Worm (Caenorhabditis elegans) whole organism, L3 larva: ENCODE results near the gene fbxa-199.

Experiments
- ZK546.5 ChIP-seq: sonication (generic microtip); optimal IDR thresholded peaks from 2 replicates; lab custom pipeline; 2017; ENCODE audit warnings: missing biosample characterization, missing genetic modification characterization
- aly-2 ChIP-seq: fragments of 150-350 bp; optimal IDR thresholded peaks from 2 replicates; lab custom pipeline; 2014; ENCODE audit warnings: missing biosample characterization, missing genetic modification characterization
- ama-1 ChIP-seq: fragments of 150-350 bp; optimal IDR thresholded peaks from 2 replicates; lab custom pipeline; 2018
- ceh-16 ChIP-seq: sonication (generic microtip); optimal IDR thresholded peaks from 2 replicates; lab custom pipeline; 2017; ENCODE audit warnings: missing biosample characterization, missing genetic modification characterization
- ceh-28 ChIP-seq: fragments of 150-350 bp; optimal IDR thresholded peaks from 2 replicates; lab custom pipeline; 2014; ENCODE audit warnings: missing biosample characterization, missing genetic modification reagents, missing genetic modification characterization
- ceh-82 ChIP-seq: fragments of 150-350 bp; optimal IDR thresholded peaks from 2 replicates; lab custom pipeline; 2014; ENCODE audit warnings: missing biosample characterization, missing genetic modification characterization
- daf-12 ChIP-seq: fragments of 150-350 bp; optimal IDR thresholded peaks from 2 replicates; lab custom pipeline; 2014; ENCODE audit warnings: missing biosample characterization, missing genetic modification reagents, missing genetic modification characterization
- egl-27 ChIP-seq: sonication (generic microtip); optimal IDR thresholded peaks from 4 replicates; lab custom pipeline; 2017; ENCODE audit warnings: missing biosample characterization, missing genetic modification reagents, missing genetic modification characterization
- elt-1 ChIP-seq: fragments of 150-350 bp; optimal IDR thresholded peaks from 2 replicates; lab custom pipeline; 2014; ENCODE audit warnings: missing biosample characterization, missing genetic modification characterization
- elt-2 ChIP-seq: sonication (generic microtip); optimal IDR thresholded peaks from 2 replicates; lab custom pipeline; 2016; ENCODE audit warnings: missing genetic modification reagents, mild to moderate bottlenecking, missing genetic modification characterization, missing compliant biosample characterization
- eor-1 ChIP-seq, 2 experiments: fragments of 150-350 bp; optimal IDR thresholded peaks; 2 replicates each; lab custom pipeline; 2014 to 2018; ENCODE audit warnings: missing biosample characterization in 2 of 2, missing genetic modification characterization in 2 of 2
- fos-1 ChIP-seq: fragments of 150-350 bp; optimal IDR thresholded peaks from 2 replicates; lab custom pipeline; 2014; ENCODE audit warnings: missing biosample characterization, missing genetic modification characterization
- hmg-11 ChIP-seq: sonication (generic microtip); optimal IDR thresholded peaks from 2 replicates; lab custom pipeline; 2016; ENCODE audit warnings: missing genetic modification characterization, missing compliant biosample characterization
- jun-1 ChIP-seq: fragments of 150-350 bp; optimal IDR thresholded peaks from 2 replicates; lab custom pipeline; 2014; ENCODE audit warnings: missing biosample characterization, missing genetic modification reagents, missing genetic modification characterization
- lin-15B ChIP-seq: fragments of 150-350 bp; optimal IDR thresholded peaks from 2 replicates; lab custom pipeline; 2014; ENCODE audit warnings: missing biosample characterization, missing genetic modification characterization
- lsy-12 ChIP-seq: sonication (generic microtip); optimal IDR thresholded peaks from 2 replicates; lab custom pipeline; 2016; ENCODE audit warnings: mild to moderate bottlenecking, missing genetic modification characterization, missing compliant biosample characterization
- mdl-1 ChIP-seq: fragments of 150-350 bp; optimal IDR thresholded peaks from 2 replicates; lab custom pipeline; 2014; ENCODE audit warnings: missing biosample characterization, missing genetic modification characterization
- mml-1 ChIP-seq: fragments of 150-350 bp; sonication (generic microtip); optimal IDR thresholded peaks from 3 replicates; lab custom pipeline; 2014; ENCODE audit warnings: missing biosample characterization, missing genetic modification characterization
- nfya-1 ChIP-seq: sonication (generic microtip); optimal IDR thresholded peaks from 2 replicates; lab custom pipeline; 2017; ENCODE audit warnings: missing genetic modification characterization, mild to moderate bottlenecking, missing compliant biosample characterization, antibody characterized with exemption, moderate library complexity; ENCODE audit not compliant: insufficient read depth
- nhr-11 ChIP-seq: fragments of 150-350 bp; optimal IDR thresholded peaks from 2 replicates; lab custom pipeline; 2014; ENCODE audit warnings: missing biosample characterization, missing genetic modification characterization
- nhr-12 ChIP-seq: fragments of 150-350 bp; optimal IDR thresholded peaks from 2 replicates; lab custom pipeline; 2014; ENCODE audit warnings: missing biosample characterization, missing genetic modification characterization
- nhr-237 ChIP-seq: fragments of 150-350 bp; optimal IDR thresholded peaks from 2 replicates; lab custom pipeline; 2014; ENCODE audit warnings: missing biosample characterization, missing genetic modification characterization
- nhr-25 ChIP-seq: sonication (generic microtip); optimal IDR thresholded peaks from 2 replicates; lab custom pipeline; 2017; ENCODE audit warnings: missing biosample characterization, missing genetic modification characterization
- nhr-28 ChIP-seq: fragments of 150-350 bp; optimal IDR thresholded peaks from 2 replicates; lab custom pipeline; 2014; ENCODE audit warnings: missing biosample characterization, missing genetic modification characterization
- nhr-43 ChIP-seq: sonication (generic microtip); optimal IDR thresholded peaks from 2 replicates; lab custom pipeline; 2016; ENCODE audit warnings: mild to moderate bottlenecking, missing genetic modification characterization, missing compliant biosample characterization; ENCODE audit not compliant: poor library complexity, severe bottlenecking
- nhr-76 ChIP-seq: fragments of 150-350 bp; sonication (generic microtip); optimal IDR thresholded peaks from 5 replicates; lab custom pipeline; 2014; ENCODE audit warnings: missing biosample characterization, missing genetic modification characterization
- nhr-77 ChIP-seq: fragments of 150-350 bp; optimal IDR thresholded peaks from 2 replicates; lab custom pipeline; 2014; ENCODE audit warnings: missing biosample characterization, missing genetic modification characterization
- pqm-1 ChIP-seq: fragments of 150-350 bp; optimal IDR thresholded peaks from 2 replicates; lab custom pipeline; 2017; ENCODE audit warnings: missing biosample characterization, missing genetic modification characterization, inconsistent platforms
- snpc-4 ChIP-seq: fragments of 150-350 bp; optimal IDR thresholded peaks from 2 replicates; lab custom pipeline; 2014; ENCODE audit warnings: missing biosample characterization, missing genetic modification characterization
- unc-39 ChIP-seq: sonication (generic microtip); optimal IDR thresholded peaks from 4 replicates; lab custom pipeline; 2017; ENCODE audit warnings: missing biosample characterization, missing genetic modification characterization
- unc-62 ChIP-seq: fragments of 150-350 bp; sonication (generic microtip); optimal IDR thresholded peaks from 4 replicates; lab custom pipeline; 2014; ENCODE audit warnings: missing biosample characterization, missing genetic modification reagents, missing genetic modification characterization
- zag-1 ChIP-seq: fragments of 150-350 bp; optimal IDR thresholded peaks from 2 replicates; lab custom pipeline; 2014; ENCODE audit warnings: missing biosample characterization, missing genetic modification characterization
- ztf-11 ChIP-seq: fragments of 150-350 bp; optimal IDR thresholded peaks from 2 replicates; lab custom pipeline; 2014; ENCODE audit warnings: missing biosample characterization, missing genetic modification characterization
- ztf-4 ChIP-seq: fragments of 150-350 bp; optimal IDR thresholded peaks from 2 replicates; lab custom pipeline; 2014; ENCODE audit warnings: missing biosample characterization, missing genetic modification characterization

The fbxa-199 gene

DNA sequence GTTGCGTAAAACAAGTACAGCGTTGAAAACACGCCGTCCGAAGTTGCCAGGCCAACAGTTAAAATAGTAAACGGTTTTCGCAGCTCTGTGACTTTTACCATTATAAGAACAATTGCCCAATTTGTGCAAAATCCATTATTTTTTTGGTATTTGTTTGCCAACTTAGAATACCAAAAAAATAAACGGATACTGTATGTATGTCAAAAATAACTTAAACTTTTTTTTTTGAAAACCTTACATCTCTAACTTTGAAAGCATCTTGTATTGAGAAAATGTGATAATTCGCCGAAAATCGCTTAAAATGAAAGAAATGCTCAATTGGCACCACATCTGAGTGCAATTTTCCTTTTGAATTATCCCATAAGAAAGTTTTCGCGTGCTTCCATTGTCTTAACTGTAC lies at the start of gene fbxa-199:
TSS of gene fbxa-199 (minus strand) at position 101 of the 400 bp plus-strand sequence.
- TF ChIP-seq ZK546.5 (tag; lab: Kevin White, UChicago) (no peak), ceh-28 (tag; lab: Kevin White, UChicago) (no peak), nhr-12 (tag; lab: Kevin White, UChicago) (no peak), unc-62 (GFP tag; lab: Kevin White, UChicago) (no peak), lsy-12 (tag; lab: Kevin White, UChicago) (no peak), elt-1 (no peak), nhr-77 (tag; lab: Kevin White, UChicago) (no peak), zag-1 (no peak), eor-1 (tag; optimal IDR thresholded peaks at IDR 0.05; lab: Kevin White, UChicago) (no peak), jun-1 (tag; lab: Kevin White, UChicago) (no peak), ceh-16 (tag; lab: Kevin White, UChicago) (no peak), elt-2 (no peak), nhr-76 (tag; lab: Kevin White, UChicago) (no peak), mml-1 (tag; lab: Kevin White, UChicago) (no peak), nhr-11 (no peak)

DNA sequence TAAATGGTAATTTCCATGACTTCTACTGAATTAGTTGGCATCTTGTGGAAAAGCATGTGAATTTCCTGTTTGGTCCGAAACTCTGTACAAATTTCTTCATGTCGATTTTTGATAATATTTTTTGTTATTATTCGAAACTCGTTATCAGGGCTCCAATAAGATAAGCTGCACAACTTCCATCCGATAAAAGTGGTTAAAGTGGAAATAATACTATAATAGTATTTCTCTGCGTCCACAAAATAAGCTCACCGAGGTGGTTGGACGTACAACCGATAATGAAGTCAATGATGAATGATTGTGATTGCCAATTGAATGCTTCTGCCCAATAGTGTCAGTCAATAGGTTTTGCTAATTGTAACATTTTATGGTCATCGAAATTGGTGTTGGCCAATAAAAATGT lies 49.8 kb upstream of the fbxa-199 start, which contains the start of gene T26H5.4:
TSS of gene T26H5.4 (minus strand) at position 294 of the 400 bp plus-strand sequence.
- TF ChIP-seq unc-39 (tag; lab: Kevin White, UChicago), result no peak
- TF ChIP-seq elt-2, result peak; percentile 81
- peak; percentile 77 for TF ChIP-seq pqm-1 (tag; lab: Kevin White, UChicago)
- TF ChIP-seq mdl-1 (tag; lab: Kevin White, UChicago), result no peak
- TF ChIP-seq, all 47 proteins: peak for 2

DNA sequence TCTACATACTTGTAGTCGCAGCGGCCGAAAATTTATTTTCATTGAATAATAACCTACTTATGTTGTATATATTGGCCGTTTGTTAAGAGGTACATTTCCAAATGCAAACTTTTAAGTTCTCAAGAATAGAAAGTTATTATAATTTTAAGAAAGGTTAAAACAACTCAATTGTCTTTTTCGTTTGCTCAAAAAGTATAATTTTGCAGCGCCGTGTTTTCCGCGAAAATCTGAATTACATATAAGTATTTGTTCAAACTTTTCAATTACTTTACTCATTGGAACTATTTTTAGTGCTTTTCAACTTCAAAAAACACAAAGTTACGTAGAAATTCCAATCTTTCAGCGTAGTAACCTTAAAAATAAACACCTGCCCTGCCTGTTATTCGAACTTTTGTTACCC lies 46.8 kb upstream of the fbxa-199 start, which contains the start of gene srh-239:
TSS of gene srh-239 (plus strand) at position 301 of the 400 bp plus-strand sequence.
- no peak for TF ChIP-seq nhr-28 (tag; lab: Kevin White, UChicago)
- no peak for TF ChIP-seq nhr-76 (tag; lab: Kevin White, UChicago)
- TF ChIP-seq elt-2, result no peak
- TF ChIP-seq jun-1 (tag; lab: Kevin White, UChicago), result no peak
- no peak for TF ChIP-seq ceh-82
- TF ChIP-seq unc-39 (tag; lab: Kevin White, UChicago), result no peak
- no peak for TF ChIP-seq aly-2 (tag; lab: Kevin White, UChicago)
- no peak for TF ChIP-seq nhr-25 (tag; lab: Kevin White, UChicago)
- TF ChIP-seq nhr-11, result no peak
- no peak for TF ChIP-seq fos-1 (tag; lab: Kevin White, UChicago)
- no peak for TF ChIP-seq nfya-1
- TF ChIP-seq nhr-12 (tag; lab: Kevin White, UChicago), result no peak

DNA sequence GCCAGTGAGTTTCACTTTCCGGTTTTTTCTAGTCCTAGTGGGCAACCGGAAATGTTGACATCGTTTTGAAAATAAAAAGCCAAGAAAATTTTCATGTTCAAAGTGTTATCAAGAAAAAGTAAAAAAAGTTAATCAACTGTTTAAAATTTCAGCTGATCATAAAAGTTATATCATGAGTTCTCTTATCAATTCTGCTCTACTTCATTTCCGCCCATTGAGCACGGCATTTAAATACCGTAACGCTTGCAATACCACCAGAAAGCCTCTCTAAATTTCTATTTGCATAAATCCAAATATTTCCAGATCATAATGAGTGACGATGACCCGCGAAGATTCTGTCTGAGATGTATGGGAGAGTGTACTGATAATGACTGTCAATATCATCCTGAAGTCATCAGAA lies 46.0 kb upstream of the fbxa-199 start, which contains the start of gene T26H5.9:
TSS of gene T26H5.9 (plus strand) at position 302 of the 400 bp plus-strand sequence.
- TF ChIP-seq ZK546.5 (tag; lab: Kevin White, UChicago), result no peak
- no peak for TF ChIP-seq eor-1 (tag; optimal IDR thresholded peaks at IDR 0.05; lab: Kevin White, UChicago)
- peak; percentile 12 for TF ChIP-seq pqm-1 (tag; lab: Kevin White, UChicago)
- peak; percentile 65 for TF ChIP-seq elt-2
- TF ChIP-seq, all 47 proteins: peak for 2

DNA sequence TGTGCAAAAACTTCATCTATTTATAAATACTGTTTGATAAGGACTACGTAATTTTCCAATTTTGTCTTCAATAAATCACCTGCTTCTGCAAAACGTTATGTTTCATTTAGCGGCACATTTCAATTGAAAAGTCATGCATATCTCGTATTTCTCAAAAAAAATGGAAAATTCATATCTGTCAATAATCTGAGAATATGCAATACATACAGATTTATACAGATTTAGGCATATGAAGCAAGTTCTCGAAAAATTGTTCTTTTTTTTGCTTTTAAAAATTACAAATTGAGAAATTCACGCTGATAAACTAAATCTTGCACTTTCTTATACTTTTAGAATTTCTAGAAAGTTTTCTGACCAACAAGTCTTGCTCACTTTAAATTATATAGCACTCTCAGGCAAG lies 45.6 kb upstream of the fbxa-199 start, which contains the start of gene T26H5.11:
TSS of gene T26H5.11 (minus strand) at position 101 of the 400 bp plus-strand sequence.
- no peak for TF ChIP-seq aly-2 (tag; lab: Kevin White, UChicago)
- no peak for TF ChIP-seq hmg-11 (tag; lab: Kevin White, UChicago)
- no peak for TF ChIP-seq ztf-11 (tag; lab: Kevin White, UChicago)
- TF ChIP-seq lin-15B (tag; lab: Kevin White, UChicago), result no peak
- no peak for TF ChIP-seq fos-1 (tag; lab: Kevin White, UChicago)
- TF ChIP-seq ztf-4 (tag; lab: Kevin White, UChicago), result no peak
- no peak for TF ChIP-seq elt-1
- TF ChIP-seq unc-62 (GFP tag; lab: Kevin White, UChicago), result no peak
- no peak for TF ChIP-seq pqm-1 (tag; lab: Kevin White, UChicago)
- no peak for TF ChIP-seq ama-1
- no peak for TF ChIP-seq nhr-76 (tag; lab: Kevin White, UChicago)
- no peak for TF ChIP-seq nhr-237 (tag; lab: Kevin White, UChicago)
- no peak for TF ChIP-seq ZK546.5 (tag; lab: Kevin White, UChicago)
- TF ChIP-seq nfya-1, result no peak
- TF ChIP-seq snpc-4 (tag; lab: Kevin White, UChicago), result no peak
- no peak for TF ChIP-seq nhr-12 (tag; lab: Kevin White, UChicago)
- TF ChIP-seq daf-12, result no peak
- no peak for TF ChIP-seq nhr-43 (tag; lab: Kevin White, UChicago)
- no peak for TF ChIP-seq egl-27 (tag; lab: Kevin White, UChicago)
